Fruit fly (Drosophila melanogaster) Kc167 (cell line): Measurements from ENCODE around the gene Dic1.

Experiments
- Myc ChIP-seq: fragments of >200 bp; optimal IDR thresholded peaks from 2 replicates; lab custom pipeline; 2017; ENCODE audit warnings: missing external identifiers
- Sin3A ChIP-seq: fragments of >200 bp; optimal IDR thresholded peaks from 2 replicates; lab custom pipeline; 2018; ENCODE audit warnings: missing external identifiers
- h ChIP-seq: fragments of >200 bp; optimal IDR thresholded peaks from 3 replicates; lab custom pipeline; 2018; ENCODE audit warnings: missing external identifiers
- insv ChIP-seq: fragments of >200 bp; optimal IDR thresholded peaks from 3 replicates; lab custom pipeline; 2018; ENCODE audit warnings: missing external identifiers
- psq ChIP-seq: fragments of >200 bp; optimal IDR thresholded peaks from 2 replicates; lab custom pipeline; 2017; ENCODE audit warnings: missing external identifiers

- TF ChIP-seq psq (lab: Kevin White, UChicago) (no peak), Myc (lab: Kevin White, UChicago) (no peak), h (lab: Kevin White, UChicago) (peak; percentile 23), insv (lab: Kevin White, UChicago) (no peak), Sin3A (no peak)
Observed at dm6 chr3R:13388160-13388870, 23.6 kb downstream of the Dic1 start, which contains the start of gene CG9799.
